Fruit fly (Drosophila melanogaster): ENCODE results near the gene Bhmt.

Gene Bhmt

DNA sequence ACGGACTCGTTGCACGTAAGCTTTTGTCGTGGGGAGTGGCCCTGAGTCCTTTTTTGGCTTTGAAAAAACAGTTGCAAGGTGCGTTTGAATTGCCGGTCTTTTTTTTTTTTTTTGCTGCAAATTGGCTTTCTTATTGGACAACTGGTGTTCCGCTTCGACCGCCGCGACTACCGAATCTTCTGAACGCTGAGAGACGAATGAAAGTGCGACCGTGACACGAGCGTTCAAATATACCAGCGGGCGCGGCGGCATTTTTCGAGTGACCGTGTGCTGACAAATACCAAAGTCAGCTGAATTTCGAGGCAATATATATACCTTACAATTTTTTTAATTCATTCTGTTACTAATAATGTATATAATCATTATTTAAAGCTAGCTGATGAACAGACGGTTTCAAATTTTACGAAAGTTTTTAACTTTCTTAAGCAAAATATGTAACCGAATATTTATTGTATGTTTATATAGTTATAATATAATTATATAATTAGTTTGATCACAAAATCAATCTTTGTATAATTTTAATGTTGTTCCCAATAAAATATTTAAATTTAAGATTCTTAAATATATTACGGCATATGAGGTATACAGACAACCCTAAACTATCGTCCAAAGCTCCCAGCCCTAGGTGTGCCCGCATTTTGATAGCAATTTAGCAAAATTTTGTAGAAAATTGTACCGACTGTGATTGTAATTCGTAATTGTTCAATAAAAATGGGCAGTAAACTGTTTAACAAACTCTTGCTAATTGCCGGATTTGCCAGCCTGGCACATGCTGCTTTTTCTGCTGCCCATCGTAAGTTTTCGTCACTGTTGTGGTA lies 30.2 kb upstream of the Bhmt start, which contains the start of the genes Swip-1 and EMC5 (continued):
- TF ChIP-seq eg (GFP tag; IDR thresholded peaks at IDR 0.05) = peak; percentile 19; the same call in 2 of the 3 replicates
- no peak for TF ChIP-seq Gug (GFP tag; IDR thresholded peaks at IDR 0.05)
- TF ChIP-seq Sox14 (GFP tag; optimal IDR thresholded peaks at IDR 0.05) = peak; percentile 10
- no peak for TF ChIP-seq ss (GFP tag; optimal IDR thresholded peaks at IDR 0.05)
- peak; percentile 20 for TF ChIP-seq net (GFP tag; optimal IDR thresholded peaks at IDR 0.05)
- no peak for TF ChIP-seq CG8632 (GFP tag; optimal IDR thresholded peaks at IDR 0.05)
- TF ChIP-seq CG6792 (GFP tag; optimal IDR thresholded peaks at IDR 0.05) = no peak
- TF ChIP-seq CG8119 (GFP tag; IDR thresholded peaks at IDR 0.05) = 0 out of 3 replicates have a peak, but pooled peaks have one; percentile 38
- TF ChIP-seq CG11902 (GFP tag; optimal IDR thresholded peaks at IDR 0.05) = peak; percentile 51
- TF ChIP-seq salr (GFP tag; optimal IDR thresholded peaks at IDR 0.05) = peak in 1 of 2 experiments; percentile 58
- no peak for TF ChIP-seq Hr38 (GFP tag; optimal IDR thresholded peaks at IDR 0.05)
- peak; percentile 46 for TF ChIP-seq Ets96B (tag; optimal IDR thresholded peaks at IDR 0.05)
- TF ChIP-seq CG11294 (GFP tag; IDR thresholded peaks at IDR 0.05) = no peak
- TF ChIP-seq CG32006 (GFP tag; optimal IDR thresholded peaks at IDR 0.05) = peak; percentile 48
- peak; percentile 61 for TF ChIP-seq esn (GFP tag; optimal IDR thresholded peaks at IDR 0.05)
- peak; percentile 71 for TF ChIP-seq CG10631 (GFP tag; optimal IDR thresholded peaks at IDR 0.05)
- TF ChIP-seq CG3032 (tag; optimal IDR thresholded peaks at IDR 0.05) = peak; percentile 66
- TF ChIP-seq achi (GFP tag; optimal IDR thresholded peaks at IDR 0.05) = peak; percentile 20
- peak; percentile 35 for TF ChIP-seq acj6 (GFP tag; optimal IDR thresholded peaks at IDR 0.05)
- TF ChIP-seq topi (GFP tag; optimal IDR thresholded peaks at IDR 0.05) = peak; percentile 17

DNA sequence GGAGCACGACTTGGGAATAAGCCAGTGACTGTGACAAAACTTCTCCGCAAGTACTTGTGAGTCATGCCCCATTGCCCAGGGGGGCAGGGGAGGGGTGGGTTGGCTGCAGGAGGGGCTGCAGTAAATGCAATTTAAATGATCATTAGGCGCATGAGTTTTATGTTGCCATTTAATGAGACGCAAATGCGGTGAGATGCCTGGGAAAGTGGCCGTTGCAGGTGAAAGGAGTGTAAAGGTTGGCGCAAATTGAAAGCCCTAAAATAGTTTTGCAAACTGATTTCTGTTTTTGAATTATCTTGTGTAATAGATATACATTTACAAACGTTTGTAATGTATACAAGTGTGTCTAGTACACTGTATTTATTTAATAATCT lies 29.0 kb upstream of the Bhmt start:
- TF ChIP-seq fd59A (GFP tag; optimal IDR thresholded peaks at IDR 0.05) (no peak), CG16779 (tag; optimal IDR thresholded peaks at IDR 0.05) (no peak), Smox (GFP tag; optimal IDR thresholded peaks at IDR 0.05) (no peak), Sox102F (GFP tag; optimal IDR thresholded peaks at IDR 0.05) (no peak), CG15336 (GFP tag; IDR thresholded peaks at IDR 0.05) (no peak), Ets21C (GFP tag; optimal IDR thresholded peaks at IDR 0.05) (no peak), esn (GFP tag; optimal IDR thresholded peaks at IDR 0.05) (no peak), Lpt (GFP tag; optimal IDR thresholded peaks at IDR 0.05) (no peak), eg (GFP tag; IDR thresholded peaks at IDR 0.05) (no peak), Hr4 (GFP tag; optimal IDR thresholded peaks at IDR 0.05) (no peak), CG10631 (GFP tag; optimal IDR thresholded peaks at IDR 0.05) (no peak), CG11902 (GFP tag; optimal IDR thresholded peaks at IDR 0.05) (no peak), ss (GFP tag; optimal IDR thresholded peaks at IDR 0.05) (no peak), CG4318 (GFP tag; optimal IDR thresholded peaks at IDR 0.05) (no peak), svp (GFP tag) (no peak), net (GFP tag; optimal IDR thresholded peaks at IDR 0.05) (no peak), Blimp-1 (GFP tag; optimal IDR thresholded peaks at IDR 0.05) (no peak)

DNA sequence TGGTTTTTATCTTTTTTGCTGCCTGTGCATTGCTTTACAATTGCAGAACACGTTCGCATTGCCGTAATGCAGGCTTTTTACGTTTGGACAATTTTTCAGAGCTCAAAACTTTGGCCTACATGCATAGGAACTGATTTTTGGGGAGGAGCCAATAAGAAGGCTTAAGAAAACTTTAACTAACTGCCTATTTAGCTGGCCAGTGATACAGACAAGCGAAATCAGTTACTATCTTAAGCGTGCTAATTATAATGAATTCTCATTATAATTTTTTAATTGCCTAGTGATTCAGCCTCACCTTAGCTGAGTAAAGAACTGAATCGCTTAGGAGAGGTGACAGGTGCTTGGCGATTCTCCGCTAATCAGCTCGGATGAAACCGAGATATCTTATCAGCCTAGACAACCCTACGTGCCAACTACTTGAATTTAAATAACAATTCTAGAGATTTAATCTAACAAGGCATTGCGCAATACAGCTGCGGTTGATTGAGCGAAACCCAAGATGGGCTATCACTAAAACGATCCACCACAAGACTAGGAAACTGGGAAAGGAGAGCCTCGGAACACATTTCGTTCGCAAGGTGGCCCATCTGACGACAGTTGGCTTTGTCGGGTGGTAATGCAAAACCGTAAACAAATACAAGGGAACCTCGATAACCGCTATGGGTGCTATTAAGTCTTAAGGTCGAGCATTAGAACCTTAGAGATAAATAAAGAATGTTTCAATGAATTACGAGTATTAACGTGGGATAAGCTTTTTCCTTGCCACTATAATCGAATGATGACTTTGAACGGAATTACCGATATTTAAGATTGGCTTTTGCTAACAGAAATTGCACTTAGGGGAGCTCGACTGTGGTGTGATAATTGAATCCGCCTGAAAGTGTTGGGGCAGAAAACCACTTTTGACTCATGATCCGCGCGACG lies 28.4 kb upstream of the Bhmt start:
- TF ChIP-seq Sox102F (GFP tag; optimal IDR thresholded peaks at IDR 0.05) (no peak), cyc (GFP tag; optimal IDR thresholded peaks at IDR 0.05) (peak; percentile 11), Hr4 (GFP tag; optimal IDR thresholded peaks at IDR 0.05) (peak; percentile 35), CG32006 (GFP tag; optimal IDR thresholded peaks at IDR 0.05) (peak; percentile 42), Sox14 (GFP tag; optimal IDR thresholded peaks at IDR 0.05) (peak; percentile 17), CG15336 (GFP tag; IDR thresholded peaks at IDR 0.05) (0 out of 2 replicates have a peak, but pooled peaks have one; percentile 36), CG6163 (GFP tag; IDR thresholded peaks at IDR 0.05) (no peak), lz (GFP tag; optimal IDR thresholded peaks at IDR 0.05) (no peak), CG6276 (GFP tag; optimal IDR thresholded peaks at IDR 0.05) (no peak), fd85E (GFP tag; optimal IDR thresholded peaks at IDR 0.05) (no peak), achi (GFP tag; optimal IDR thresholded peaks at IDR 0.05) (peak; percentile 21), Hr39 (GFP tag; optimal IDR thresholded peaks at IDR 0.05) (peak; percentile 35), CG34406 (GFP tag; optimal IDR thresholded peaks at IDR 0.05) (no peak), spab (GFP tag; optimal IDR thresholded peaks at IDR 0.05) (no peak), esn (GFP tag; optimal IDR thresholded peaks at IDR 0.05) (peak; percentile 42), CG3032 (tag; optimal IDR thresholded peaks at IDR 0.05) (no peak), CG11762 (GFP tag; optimal IDR thresholded peaks at IDR 0.05; ENCODE audit: insufficient read depth) (no peak), Eip78C (GFP tag) (peak; percentile 67), CG6792 (GFP tag; optimal IDR thresholded peaks at IDR 0.05) (peak; percentile 1), CG16779 (tag; optimal IDR thresholded peaks at IDR 0.05) (no peak), ss (GFP tag; optimal IDR thresholded peaks at IDR 0.05) (no peak), CG8119 (GFP tag; IDR thresholded peaks at IDR 0.05) (peak; percentile 26; the same call in 1 of the 3 replicates), CG31627 (GFP tag; optimal IDR thresholded peaks at IDR 0.05) (peak; percentile 49), CG11902 (GFP tag; optimal IDR thresholded peaks at IDR 0.05) (no peak), vri (GFP tag; optimal IDR thresholded peaks at IDR 0.05) (peak; percentile 22)
